Fruit fly (Drosophila melanogaster) whole organism, embryonic: Measurements from ENCODE around the gene CG10584.

Source experiments
- Atf6 ChIP-seq: fragments of 200-800 bp; sonication (Bioruptor generic); IDR thresholded peaks from 2 replicates; pipeline ENCODE4 v1.3.6; 2022; ENCODE audit warnings: missing biosample characterization, missing genetic modification characterization
- Bdp1 ChIP-seq: fragments of 200-800 bp; sonication (Bioruptor generic); optimal IDR thresholded peaks from 3 replicates; lab custom pipeline; 2016; ENCODE audit warnings: missing biosample characterization, missing genetic modification characterization
- Bteb2 ChIP-seq: fragments of 200-800 bp; sonication (Bioruptor generic); optimal IDR thresholded peaks from 2 replicates; lab custom pipeline; 2016; ENCODE audit warnings: missing biosample characterization, missing genetic modification characterization
- CG12659 ChIP-seq: fragments of 200-800 bp; sonication (Bioruptor generic); optimal IDR thresholded peaks from 3 replicates; lab custom pipeline; 2017; ENCODE audit warnings: mild to moderate bottlenecking, missing biosample characterization, missing genetic modification reagents, missing genetic modification characterization
- CG15011 ChIP-seq: fragments of 200-800 bp; sonication (Bioruptor generic); optimal IDR thresholded peaks from 3 replicates; lab custom pipeline; 2018; ENCODE audit warnings: missing biosample characterization, mild to moderate bottlenecking, missing genetic modification characterization
- CG1832 ChIP-seq: fragments of 200-800 bp; sonication (Bioruptor generic); optimal IDR thresholded peaks from 2 replicates; lab custom pipeline; 2017; ENCODE audit warnings: missing biosample characterization, mild to moderate bottlenecking, missing genetic modification characterization, inconsistent platforms
- CG18764 ChIP-seq: fragments of 200-800 bp; sonication (Bioruptor generic); optimal IDR thresholded peaks from 3 replicates; lab custom pipeline; 2016; ENCODE audit warnings: missing biosample characterization, missing genetic modification characterization
- CG2120 ChIP-seq: fragments of 200-800 bp; sonication (Bioruptor generic); optimal IDR thresholded peaks from 3 replicates; lab custom pipeline; 2016; ENCODE audit warnings: missing biosample characterization, missing genetic modification characterization
- CG30403 ChIP-seq: fragments of 200-800 bp; sonication (Bioruptor generic); optimal IDR thresholded peaks from 3 replicates; lab custom pipeline; 2016; ENCODE audit warnings: missing biosample characterization, missing genetic modification characterization
- CG32767 ChIP-seq: fragments of 200-800 bp; sonication (Bioruptor generic); IDR thresholded peaks from 2 replicates; pipeline ENCODE4 v1.3.6; 2022; ENCODE audit warnings: missing biosample characterization, missing genetic modification characterization
- CG4360 ChIP-seq: fragments of 200-800 bp; sonication (Bioruptor generic); IDR thresholded peaks from 2 replicates; pipeline ENCODE4 v1.3.6; 2022; ENCODE audit warnings: missing biosample characterization, missing genetic modification characterization
- CG9215 ChIP-seq: fragments of 200-800 bp; sonication (Bioruptor generic); IDR thresholded peaks from 2 replicates; pipeline ENCODE4 v1.3.6; 2022; ENCODE audit warnings: missing biosample characterization, missing genetic modification characterization
- CG9797 ChIP-seq: fragments of 200-800 bp; sonication (Bioruptor generic); optimal IDR thresholded peaks from 3 replicates; lab custom pipeline; 2018; ENCODE audit warnings: missing biosample characterization, mild to moderate bottlenecking, missing genetic modification characterization
- CG9876 ChIP-seq: fragments of 200-800 bp; sonication (Bioruptor generic); optimal IDR thresholded peaks from 2 replicates; lab custom pipeline; 2016; ENCODE audit warnings: missing biosample characterization, missing genetic modification characterization
- D19B ChIP-seq: fragments of 200-800 bp; sonication (Bioruptor generic); optimal IDR thresholded peaks from 2 replicates; lab custom pipeline; 2017; ENCODE audit warnings: missing biosample characterization, mild to moderate bottlenecking, missing genetic modification characterization
- Dek ChIP-seq: fragments of 200-800 bp; sonication (Bioruptor generic); optimal IDR thresholded peaks from 3 replicates; lab custom pipeline; 2019; ENCODE audit warnings: missing biosample characterization, mild to moderate bottlenecking, missing genetic modification characterization, moderate library complexity
- GATAe ChIP-seq: fragments of 200-800 bp; sonication (Bioruptor generic); conservative IDR thresholded peaks from 2 replicates; pipeline ENCODE4 v1.3.6; 2022; ENCODE audit warnings: missing biosample characterization, missing genetic modification characterization
- HLH4C ChIP-seq: fragments of 200-800 bp; sonication (Bioruptor generic); IDR thresholded peaks from 3 replicates; pipeline ENCODE4 v1.3.6; 2022; ENCODE audit warnings: missing biosample characterization, missing genetic modification characterization; ENCODE audit not compliant: partially characterized antibody
- HLH54F ChIP-seq: fragments of 200-800 bp; sonication (Bioruptor generic); optimal IDR thresholded peaks from 3 replicates; lab custom pipeline; 2016; ENCODE audit warnings: missing biosample characterization, missing genetic modification characterization
- Hey ChIP-seq: fragments of 200-800 bp; sonication (Bioruptor generic); optimal IDR thresholded peaks from 3 replicates; lab custom pipeline; 2018; ENCODE audit warnings: missing biosample characterization, mild to moderate bottlenecking, missing genetic modification characterization
- Hr51 ChIP-seq, 2 experiments: fragments of 200-800 bp; sonication (Bioruptor generic); optimal IDR thresholded peaks; 2 replicates in 1 of 2; 3 replicates in 1 of 2; lab custom pipeline; 2016 to 2018; ENCODE audit warnings: missing biosample characterization in 2 of 2, missing genetic modification characterization in 2 of 2, mild to moderate bottlenecking in 1 of 2, moderate library complexity in 1 of 2
- MBD-R2 ChIP-seq: fragments of 200-800 bp; sonication (Bioruptor generic); IDR thresholded peaks from 2 replicates; pipeline ENCODE4 v1.3.6; 2022; ENCODE audit warnings: missing biosample characterization, missing genetic modification characterization
- NK7.1 ChIP-seq: fragments of 200-800 bp; sonication (Bioruptor generic); optimal IDR thresholded peaks from 3 replicates; lab custom pipeline; 2016; ENCODE audit warnings: missing biosample characterization, missing genetic modification characterization
- Sox102F ChIP-seq: fragments of 200-800 bp; sonication (Bioruptor generic); optimal IDR thresholded peaks from 2 replicates; lab custom pipeline; 2018; ENCODE audit warnings: missing biosample characterization, mild to moderate bottlenecking, missing genetic modification characterization, moderate library complexity
- Trl ChIP-seq, 3 experiments: fragments of >200 bp in 2 of 3; fragments of 200-800 bp in 1 of 3; sonication (Bioruptor generic) in 1 of 3; optimal IDR thresholded peaks; 2 replicates in 1 of 3; 3 replicates in 2 of 3; lab custom pipeline; 2016 to 2017; ENCODE audit warnings: missing biosample characterization in 1 of 3, missing genetic modification characterization in 1 of 3
- cg ChIP-seq: fragments of 200-800 bp; sonication (Bioruptor generic); optimal IDR thresholded peaks from 3 replicates; lab custom pipeline; 2019; ENCODE audit warnings: missing biosample characterization, mild to moderate bottlenecking, missing genetic modification characterization, moderate library complexity
- ci ChIP-seq: fragments of 200-800 bp; sonication (Bioruptor generic); IDR thresholded peaks from 3 replicates; pipeline ENCODE4 v1.3.6; 2022; ENCODE audit warnings: missing biosample characterization, missing genetic modification characterization
- crol ChIP-seq: fragments of 200-800 bp; sonication (Bioruptor generic); IDR thresholded peaks from 2 replicates; pipeline ENCODE4 v1.3.6; 2022; ENCODE audit warnings: missing biosample characterization, missing genetic modification characterization
- dysf ChIP-seq: fragments of 200-800 bp; sonication (Bioruptor generic); IDR thresholded peaks from 3 replicates; pipeline ENCODE4 v1.3.6; 2022; ENCODE audit warnings: missing biosample characterization, missing genetic modification characterization
- exex ChIP-seq: fragments of 200-800 bp; sonication (Bioruptor generic); optimal IDR thresholded peaks from 4 replicates; lab custom pipeline; 2018; ENCODE audit warnings: missing biosample characterization, mild to moderate bottlenecking, missing genetic modification characterization, moderate library complexity
- fd96Cb ChIP-seq: fragments of 200-800 bp; sonication (Bioruptor generic); optimal IDR thresholded peaks from 2 replicates; lab custom pipeline; 2018; ENCODE audit warnings: missing biosample characterization, mild to moderate bottlenecking, missing genetic modification characterization, moderate library complexity
- ftz-f1 ChIP-seq: fragments of 200-800 bp; sonication (Bioruptor generic); optimal IDR thresholded peaks from 2 replicates; lab custom pipeline; 2016; ENCODE audit warnings: missing biosample characterization, missing genetic modification characterization
- fu2 ChIP-seq: fragments of 200-800 bp; sonication (Bioruptor generic); optimal IDR thresholded peaks from 2 replicates; lab custom pipeline; 2016; ENCODE audit warnings: missing biosample characterization, missing genetic modification characterization
- grau ChIP-seq: fragments of 200-800 bp; optimal IDR thresholded peaks from 3 replicates; lab custom pipeline; 2019; ENCODE audit warnings: missing biosample characterization, mild to moderate bottlenecking, missing genetic modification characterization, moderate library complexity
- lab ChIP-seq: fragments of 200-800 bp; sonication (Bioruptor generic); optimal IDR thresholded peaks from 3 replicates; lab custom pipeline; 2017; ENCODE audit warnings: missing biosample characterization, missing genetic modification characterization, mild to moderate bottlenecking, moderate library complexity, missing genetic modification reagents
- nerfin-1 ChIP-seq: fragments of 200-800 bp; sonication (Bioruptor generic); optimal IDR thresholded peaks from 3 replicates; lab custom pipeline; 2019; ENCODE audit warnings: missing biosample characterization, mild to moderate bottlenecking, missing genetic modification characterization, moderate library complexity
- oc ChIP-seq: fragments of 200-800 bp; sonication (Bioruptor generic); optimal IDR thresholded peaks from 2 replicates; lab custom pipeline; 2018; ENCODE audit warnings: missing biosample characterization, mild to moderate bottlenecking, missing genetic modification characterization, moderate library complexity
- org-1 ChIP-seq: fragments of 200-800 bp; sonication (Bioruptor generic); optimal IDR thresholded peaks from 2 replicates; lab custom pipeline; 2017; ENCODE audit warnings: missing biosample characterization, missing genetic modification characterization
- pho ChIP-seq: fragments of 200-800 bp; sonication (Bioruptor generic); optimal IDR thresholded peaks from 2 replicates; lab custom pipeline; 2016; ENCODE audit warnings: missing biosample characterization, missing genetic modification characterization
- prd ChIP-seq, 3 experiments: fragments of >200 bp in 2 of 3; fragments of 200-800 bp in 1 of 3; sonication (Bioruptor generic) in 1 of 3; optimal IDR thresholded peaks in 2 of 3; IDR thresholded peaks in 1 of 3; 2 replicates in 2 of 3; 3 replicates in 1 of 3; pipeline versions ENCODE4 v1.3.6 to Lab custom; 2017 to 2022; ENCODE audit warnings: missing biosample characterization in 1 of 3, missing genetic modification characterization in 1 of 3
- row ChIP-seq: fragments of 200-800 bp; sonication (Bioruptor generic); IDR thresholded peaks from 3 replicates; pipeline ENCODE4 v1.3.6; 2022; ENCODE audit warnings: missing biosample characterization, missing genetic modification characterization
- scrt ChIP-seq: fragments of 200-800 bp; sonication (Bioruptor generic); optimal IDR thresholded peaks from 2 replicates; lab custom pipeline; 2018; ENCODE audit warnings: missing biosample characterization, mild to moderate bottlenecking, missing genetic modification characterization, moderate library complexity
- sens ChIP-seq: fragments of 200-800 bp; sonication (Bioruptor generic); peaks from one replicate; lab custom pipeline; 2016; ENCODE audit warnings: missing biosample characterization, missing genetic modification characterization
- seq ChIP-seq: fragments of 200-800 bp; sonication (Bioruptor generic); IDR thresholded peaks from 2 replicates; pipeline ENCODE4 v1.3.6; 2022; ENCODE audit warnings: missing biosample characterization, missing genetic modification characterization
- slbo ChIP-seq: fragments of 200-800 bp; sonication (Bioruptor generic); IDR thresholded peaks from 2 replicates; pipeline ENCODE4 v1.3.6; 2022; ENCODE audit warnings: missing biosample characterization, missing genetic modification characterization
- sug ChIP-seq: fragments of 200-800 bp; optimal IDR thresholded peaks from 2 replicates; lab custom pipeline; 2019; ENCODE audit warnings: missing biosample characterization, mild to moderate bottlenecking, missing genetic modification characterization, moderate library complexity
- tll ChIP-seq, 2 experiments: fragments of 200-800 bp in 1 of 2; fragments of >200 bp in 1 of 2; sonication (Bioruptor generic) in 1 of 2; optimal IDR thresholded peaks; 2 replicates each; lab custom pipeline; 2017 to 2019; ENCODE audit warnings: missing biosample characterization in 2 of 2, missing genetic modification characterization in 2 of 2, mild to moderate bottlenecking in 1 of 2, moderate library complexity in 1 of 2

The CG10584 gene

DNA sequence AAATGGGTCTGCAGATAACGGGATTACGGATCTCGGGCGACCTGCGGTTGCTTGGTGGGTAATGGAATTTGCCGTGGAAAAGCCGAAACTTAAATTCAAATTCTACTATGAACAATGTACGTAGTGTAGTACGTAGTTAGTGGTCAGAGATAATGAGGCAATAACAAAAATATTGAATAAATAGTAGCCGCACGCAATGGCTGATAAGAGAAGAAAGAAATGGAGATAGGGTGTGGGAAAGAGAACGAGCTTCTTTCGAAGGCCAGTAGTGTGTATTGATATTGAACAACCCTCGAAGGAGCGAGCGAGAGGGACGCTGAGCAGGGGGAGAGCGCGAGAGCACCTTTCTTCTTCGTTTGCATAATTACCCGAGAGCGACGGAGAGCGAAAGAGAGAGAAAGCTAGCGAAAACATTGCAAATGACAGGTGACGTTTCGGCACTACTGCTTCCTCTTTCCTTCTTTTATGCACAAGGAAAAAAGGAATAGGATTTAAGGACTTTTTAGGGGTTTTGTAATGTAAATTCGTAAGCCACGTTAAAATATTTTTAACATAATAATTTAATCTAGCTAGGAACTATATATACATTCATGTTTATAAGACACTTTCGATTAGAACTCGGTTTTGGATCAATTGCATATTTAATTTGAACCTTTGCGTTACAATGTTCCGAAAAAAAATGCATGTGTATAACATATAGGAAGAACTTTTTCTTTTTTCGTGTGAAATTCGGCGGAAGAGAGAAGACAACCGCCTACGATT, 20.1 kb downstream of the CG10584 start (continued):
- TF ChIP-seq HLH4C (GFP tag; lab: Robert Waterston, UW) (no peak), sug (peak; percentile 57), CG9797 (no peak), HLH54F (peak; percentile 7), exex (peak; percentile 60), CG9876 (GFP tag; lab: Kevin White, UChicago) (no peak), lab (GFP tag; lab: Kevin White, UChicago) (peak; percentile 61), MBD-R2 (GFP tag; lab: Robert Waterston, UW) (no peak), CG30403 (GFP tag; lab: Kevin White, UChicago) (peak; percentile 8), grau (tag; lab: Kevin White, UChicago) (peak; percentile 57), Atf6 (GFP tag; lab: Robert Waterston, UW) (peak; percentile 57), Bdp1 (no peak), pho (GFP tag; lab: Kevin White, UChicago) (peak; percentile 20), sens (GFP tag; lab: Kevin White, UChicago) (peak; percentile 55), crol (GFP tag; lab: Robert Waterston, UW) (peak; percentile 69; the same call in 1 of the 2 replicates), dysf (GFP tag; lab: Robert Waterston, UW) (peak; percentile 52; the same call in 1 of the 3 replicates), ci (0 out of 3 replicates have a peak, but pooled peaks have one; percentile 62), oc (tag; lab: Kevin White, UChicago) (no peak), GATAe (GFP tag; lab: Robert Waterston, UW) (peak; percentile 63), CG1832 (GFP tag; lab: Kevin White, UChicago) (peak; percentile 88), NK7.1 (GFP tag; lab: Kevin White, UChicago) (no peak), CG32767 (peak; percentile 54; the same call in 1 of the 2 replicates), prd (optimal IDR thresholded peaks at IDR 0.05; lab: Kevin White, UChicago) (no peak), prd (GFP tag; IDR thresholded peaks at IDR 0.05; lab: Robert Waterston, UW) (peak; percentile 48; the same call in 1 of the 3 replicates), Sox102F (GFP tag; lab: Kevin White, UChicago) (peak; percentile 49), slbo (GFP tag; lab: Robert Waterston, UW) (peak; percentile 51; the same call in 1 of the 2 replicates), CG15011 (GFP tag; lab: Kevin White, UChicago) (peak; percentile 23), Hr51 (GFP tag; optimal IDR thresholded peaks at IDR 0.05; lab: Kevin White, UChicago) (peak in 1 of 2 experiments; percentile 58), tll (GFP tag; optimal IDR thresholded peaks at IDR 0.05; lab: Kevin White, UChicago) (peak in 1 of 2 experiments; percentile 17), nerfin-1 (tag; lab: Kevin White, UChicago) (peak; percentile 45), Trl (optimal IDR thresholded peaks at IDR 0.05; lab: Kevin White, UChicago) (peak; percentile 88), Trl (GFP tag; optimal IDR thresholded peaks at IDR 0.05; lab: Kevin White, UChicago) (peak; percentile 12), CG2120 (GFP tag; lab: Kevin White, UChicago) (peak; percentile 71), fd96Cb (tag; lab: Kevin White, UChicago) (peak; percentile 19), CG12659 (peak; percentile 18), D19B (GFP tag; lab: Kevin White, UChicago) (peak; percentile 32), Hey (tag; lab: Kevin White, UChicago) (peak; percentile 19), CG9215 (peak; percentile 47), cg (peak; percentile 55), CG4360 (GFP tag; lab: Robert Waterston, UW) (peak; percentile 43; the same call in 1 of the 2 replicates), CG18764 (GFP tag; lab: Kevin White, UChicago) (no peak), row (GFP tag; lab: Robert Waterston, UW) (peak; percentile 37; the same call in 2 of the 3 replicates), Bteb2 (peak; percentile 12), org-1 (GFP tag; lab: Kevin White, UChicago) (no peak), Dek (tag; lab: Kevin White, UChicago) (peak; percentile 11), fu2 (no peak), seq (GFP tag; lab: Robert Waterston, UW) (peak; percentile 16; the same call in 1 of the 2 replicates), ftz-f1 (peak; percentile 90), scrt (GFP tag; lab: Kevin White, UChicago) (peak; percentile 45)
